Worm (Caenorhabditis elegans) whole organism, L4 larva: ENCODE results near the gene col-43.

ENCODE experiments used
- ama-1 ChIP-seq: fragments of 150-350 bp; optimal IDR thresholded peaks from 2 replicates; lab custom pipeline; 2014; ENCODE audit warnings: inconsistent platforms, mixed read lengths
- daf-12 ChIP-seq: fragments of 150-350 bp; optimal IDR thresholded peaks from 2 replicates; lab custom pipeline; 2014; ENCODE audit warnings: missing biosample characterization, missing genetic modification reagents, missing genetic modification characterization
- dpl-1 ChIP-seq: fragments of 150-350 bp; optimal IDR thresholded peaks from 2 replicates; lab custom pipeline; 2014; ENCODE audit warnings: missing biosample characterization, missing genetic modification reagents, missing genetic modification characterization
- fkh-10 ChIP-seq: fragments of 150-350 bp; optimal IDR thresholded peaks from 2 replicates; lab custom pipeline; 2014; ENCODE audit warnings: missing biosample characterization, missing genetic modification reagents, missing genetic modification characterization
- lin-1 ChIP-seq: fragments of 200-800 bp; sonication (Bioruptor generic); IDR thresholded peaks from 2 replicates; pipeline ENCODE4 v1.3.6; 2022; ENCODE audit warnings: missing genetic modification reagents, missing genetic modification characterization, missing compliant biosample characterization
- lin-15B ChIP-seq: fragments of 150-350 bp; sonication (generic microtip); optimal IDR thresholded peaks from 3 replicates; lab custom pipeline; 2014; ENCODE audit warnings: missing biosample characterization, missing genetic modification characterization
- lsy-2 ChIP-seq, 2 experiments: fragments of 150-350 bp in 1 of 2; sonication (generic microtip) in 1 of 2; optimal IDR thresholded peaks; 2 replicates each; lab custom pipeline; 2014 to 2017; ENCODE audit warnings: missing biosample characterization in 2 of 2, missing genetic modification characterization in 2 of 2
- nhr-11 ChIP-seq: fragments of 150-350 bp; optimal IDR thresholded peaks from 2 replicates; lab custom pipeline; 2014; ENCODE audit warnings: missing biosample characterization, missing genetic modification characterization
- nhr-28 ChIP-seq: fragments of 150-350 bp; optimal IDR thresholded peaks from 2 replicates; lab custom pipeline; 2014; ENCODE audit warnings: missing biosample characterization, missing genetic modification characterization
- nhr-41 ChIP-seq: fragments of 200-800 bp; sonication (Bioruptor generic); IDR thresholded peaks from 2 replicates; pipeline ENCODE4 v1.3.6; 2022; ENCODE audit warnings: missing genetic modification reagents, missing genetic modification characterization, missing compliant biosample characterization

DNA sequence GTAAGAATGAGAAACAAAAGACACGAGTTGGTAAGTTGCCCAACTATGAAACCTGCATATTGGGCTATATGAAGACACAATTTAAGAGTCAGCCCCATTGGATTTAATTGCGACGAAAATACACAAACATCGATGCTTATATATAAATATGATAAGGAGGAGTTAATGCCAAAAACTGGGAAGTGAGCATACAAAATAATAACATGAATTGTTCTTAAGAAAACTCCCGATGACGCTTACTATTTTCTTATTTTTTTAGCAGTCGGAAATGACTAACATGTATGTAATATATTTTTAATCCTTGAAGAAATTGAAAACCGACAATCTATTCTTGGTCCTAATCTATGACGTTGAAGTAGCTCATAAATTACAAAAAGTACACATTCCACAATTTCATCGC lies 21.3 kb upstream of the col-43 start, which contains the start of gene str-144:
- TF ChIP-seq lin-15B (tag; lab: Kevin White, UChicago) (no peak), lin-1 (GFP tag; lab: Robert Waterston, UW) (no peak), daf-12 (tag; lab: Kevin White, UChicago) (no peak), nhr-11 (tag; lab: Kevin White, UChicago) (no peak), fkh-10 (GFP tag; lab: Kevin White, UChicago) (no peak), lsy-2 (tag; optimal IDR thresholded peaks at IDR 0.05; lab: Kevin White, UChicago) (no peak), nhr-28 (no peak), nhr-41 (GFP tag; lab: Robert Waterston, UW) (no peak), dpl-1 (GFP tag; lab: Kevin White, UChicago) (no peak), ama-1 (lab: Kevin White, UChicago) (no peak)
